Fruit fly (Drosophila melanogaster): ENCODE data around the gene shps.

shps gene

dm6 chr3R:24289768-24290349 lies 10.5 kb downstream of the shps start, which contains the start of the genes CG34290 and Uck (continued):
- TF ChIP-seq CG16815 (GFP tag; optimal IDR thresholded peaks at IDR 0.05) (peak; percentile 4), CG17912 (GFP tag; optimal IDR thresholded peaks at IDR 0.05) (peak; percentile 94), CG10565 (GFP tag; optimal IDR thresholded peaks at IDR 0.05) (no peak), CG9876 (GFP tag; optimal IDR thresholded peaks at IDR 0.05) (peak; percentile 72), jumu (GFP tag; optimal IDR thresholded peaks at IDR 0.05) (peak; percentile 13), Bdp1 (GFP tag; optimal IDR thresholded peaks at IDR 0.05) (peak; percentile 41), bsh (GFP tag; optimal IDR thresholded peaks at IDR 0.05) (peak in 1 of 2 experiments; percentile 61), hbn (GFP tag; IDR thresholded peaks at IDR 0.05; ENCODE audit: partially characterized antibody) (peak; percentile 85), luna (GFP tag; optimal IDR thresholded peaks at IDR 0.05) (peak; percentile 44), lab (GFP tag; optimal IDR thresholded peaks at IDR 0.05) (peak; percentile 93), CG8281 (tag; optimal IDR thresholded peaks at IDR 0.05) (peak; percentile 54), oc (tag; optimal IDR thresholded peaks at IDR 0.05) (peak; percentile 48), hth (optimal IDR thresholded peaks at IDR 0.05) (no peak), CG5245 (GFP tag; optimal IDR thresholded peaks at IDR 0.05) (peak; percentile 48), NFAT (GFP tag; IDR thresholded peaks at IDR 0.05) (peak; percentile 75), zfh2 (GFP tag; optimal IDR thresholded peaks at IDR 0.05) (peak; percentile 43), klu (GFP tag; IDR thresholded peaks at IDR 0.05) (no peak), CG12236 (GFP tag; optimal IDR thresholded peaks at IDR 0.05) (peak; percentile 72), CG4424 (GFP tag; optimal IDR thresholded peaks at IDR 0.05) (peak; percentile 59), ase (GFP tag; IDR thresholded peaks at IDR 0.05) (peak; percentile 71; the same call in 2 of the 3 replicates), nmo (GFP tag; optimal IDR thresholded peaks at IDR 0.05) (peak; percentile 74), seq (GFP tag; IDR thresholded peaks at IDR 0.05) (0 out of 2 replicates have a peak, but pooled peaks have one; percentile 23), Myb (GFP tag; optimal IDR thresholded peaks at IDR 0.05) (peak; percentile 99), D19B (GFP tag; optimal IDR thresholded peaks at IDR 0.05) (peak; percentile 51), Atf3 (GFP tag; optimal IDR thresholded peaks at IDR 0.05) (peak; percentile 25), CG31441 (GFP tag; IDR thresholded peaks at IDR 0.05) (peak; percentile 79), gsb (GFP tag; IDR thresholded peaks at IDR 0.05) (peak; percentile 61), zfh1 (GFP tag; IDR thresholded peaks at IDR 0.05) (peak; percentile 76), sima (GFP tag; optimal IDR thresholded peaks at IDR 0.05) (peak; percentile 43), CG8478 (optimal IDR thresholded peaks at IDR 0.05) (no peak), Ets65A (GFP tag) (peak; percentile 99), pum (GFP tag; optimal IDR thresholded peaks at IDR 0.05) (peak; percentile 44), Nf-YB (GFP tag; optimal IDR thresholded peaks at IDR 0.05) (peak; percentile 63), CG11696 (GFP tag; IDR thresholded peaks at IDR 0.05) (no peak), CG1233 (GFP tag; optimal IDR thresholded peaks at IDR 0.05) (peak; percentile 92), CG13894 (tag; optimal IDR thresholded peaks at IDR 0.05) (peak; percentile 68), fru (optimal IDR thresholded peaks at IDR 0.05) (no peak), Lim3 (GFP tag; IDR thresholded peaks at IDR 0.05) (no peak), Mad (GFP tag; optimal IDR thresholded peaks at IDR 0.05) (peak; percentile 65), ssp (GFP tag; IDR thresholded peaks at IDR 0.05) (peak; percentile 38; the same call in 1 of the 2 replicates), lmd (GFP tag; IDR thresholded peaks at IDR 0.05) (peak; percentile 63), CG43689 (GFP tag; IDR thresholded peaks at IDR 0.05) (peak; percentile 64), shn (GFP tag; optimal IDR thresholded peaks at IDR 0.05) (peak; percentile 68), HLHmδ (GFP tag; optimal IDR thresholded peaks at IDR 0.05) (peak; percentile 64), sim (GFP tag; IDR thresholded peaks at IDR 0.05) (0 out of 2 replicates have a peak, but pooled peaks have one; percentile 28), inv (GFP tag; IDR thresholded peaks at IDR 0.05; ENCODE audit: partially characterized antibody) (peak; percentile 66; the same call in 1 of the 2 replicates), Meics (GFP tag; optimal IDR thresholded peaks at IDR 0.05) (peak; percentile 90), pnt (GFP tag; optimal IDR thresholded peaks at IDR 0.05) (no peak), Atf-2 (GFP tag; optimal IDR thresholded peaks at IDR 0.05) (peak; percentile 65), stc (GFP tag; IDR thresholded peaks at IDR 0.05) (peak; percentile 66; the same call in 1 of the 2 replicates), cg (GFP tag; optimal IDR thresholded peaks at IDR 0.05) (no peak), Side (GFP tag; optimal IDR thresholded peaks at IDR 0.05) (peak; percentile 89)

Measured in whole organism, embryonic.